Worm (Caenorhabditis elegans): ENCODE data around the gene ZK899.5.

- no peak for TF ChIP-seq dao-5 (tag; optimal IDR thresholded peaks at IDR 0.05)
- TF ChIP-seq W03F9.2 (tag; optimal IDR thresholded peaks at IDR 0.05) = no peak
- TF ChIP-seq him-1 (tag; optimal IDR thresholded peaks at IDR 0.05) = no peak
These were observed 42.8 kb downstream of the ZK899.5 start for ce11 chrX:9417948-9418347.
